Fruit fly (Drosophila melanogaster): ENCODE results near the gene CG13026.

Gene CG13026

dm6 chr3L:16750750-16751149 lies 24.8 kb upstream of the CG13026 start (continued):
- TF ChIP-seq Eip78C (GFP tag) = peak; percentile 37
- TF ChIP-seq lz (GFP tag; optimal IDR thresholded peaks at IDR 0.05) = no peak
- TF ChIP-seq cyc (GFP tag; optimal IDR thresholded peaks at IDR 0.05) = no peak
- TF ChIP-seq fd59A (GFP tag; optimal IDR thresholded peaks at IDR 0.05) = no peak
- no peak for TF ChIP-seq spab (GFP tag; optimal IDR thresholded peaks at IDR 0.05)
- no peak for TF ChIP-seq Ets21C (GFP tag; optimal IDR thresholded peaks at IDR 0.05)
- no peak for TF ChIP-seq CG7368 (GFP tag; optimal IDR thresholded peaks at IDR 0.05)
- TF ChIP-seq ss (GFP tag; optimal IDR thresholded peaks at IDR 0.05) = no peak
- TF ChIP-seq Sox102F (GFP tag; optimal IDR thresholded peaks at IDR 0.05) = no peak
- no peak for TF ChIP-seq CG11902 (GFP tag; optimal IDR thresholded peaks at IDR 0.05)
- no peak for TF ChIP-seq eg (GFP tag; IDR thresholded peaks at IDR 0.05)
- TF ChIP-seq Sox14 (GFP tag; optimal IDR thresholded peaks at IDR 0.05) = no peak
- TF ChIP-seq pdm3 (GFP tag; optimal IDR thresholded peaks at IDR 0.05) = no peak
- no peak for TF ChIP-seq Gug (GFP tag; IDR thresholded peaks at IDR 0.05)
- TF ChIP-seq CG6854 (GFP tag; optimal IDR thresholded peaks at IDR 0.05) = no peak
- TF ChIP-seq CG6276 (GFP tag; optimal IDR thresholded peaks at IDR 0.05) = no peak

DNA sequence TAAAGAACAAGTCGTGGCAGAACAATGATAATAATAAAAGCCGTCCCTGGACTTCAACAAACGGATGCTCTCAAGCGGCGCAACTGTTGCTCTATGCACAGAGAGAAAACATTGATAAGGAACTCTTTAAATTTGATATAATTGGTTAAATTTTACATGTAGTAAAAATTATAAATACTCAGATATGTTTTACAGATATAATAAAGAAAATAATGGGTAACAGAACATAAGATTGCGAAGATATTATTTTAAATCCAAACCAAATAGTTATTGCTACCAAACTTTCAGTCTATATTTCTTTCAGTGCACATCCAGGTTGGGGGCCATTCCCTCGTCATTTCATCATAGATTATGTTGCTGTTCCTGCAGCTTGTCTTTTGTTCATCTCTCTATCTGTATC lies 23.8 kb upstream of the CG13026 start:
- TF ChIP-seq ss (GFP tag; optimal IDR thresholded peaks at IDR 0.05) (peak; percentile 32 to 59), salr (GFP tag; optimal IDR thresholded peaks at IDR 0.05) (peak in 1 of 2 experiments; percentile 65), Lpt (GFP tag; optimal IDR thresholded peaks at IDR 0.05) (peak; percentile 64), fkh (GFP tag; optimal IDR thresholded peaks at IDR 0.05) (no peak), Hr39 (GFP tag; optimal IDR thresholded peaks at IDR 0.05) (no peak), CG8319 (GFP tag; optimal IDR thresholded peaks at IDR 0.05) (no peak), CG11902 (GFP tag; optimal IDR thresholded peaks at IDR 0.05) (no peak), acj6 (GFP tag; optimal IDR thresholded peaks at IDR 0.05) (peak; percentile 29), esn (GFP tag; optimal IDR thresholded peaks at IDR 0.05) (no peak), CG11294 (GFP tag; IDR thresholded peaks at IDR 0.05) (no peak), achi (GFP tag; optimal IDR thresholded peaks at IDR 0.05) (peak; percentile 48), CG6808 (GFP tag; optimal IDR thresholded peaks at IDR 0.05) (peak; percentile 64), CG32006 (GFP tag; optimal IDR thresholded peaks at IDR 0.05) (peak; percentile 69), CG16779 (tag; optimal IDR thresholded peaks at IDR 0.05) (peak; percentile 35), dac (GFP tag; optimal IDR thresholded peaks at IDR 0.05) (peak; percentile 24), Eip78C (GFP tag) (peak; percentile 86), net (GFP tag; optimal IDR thresholded peaks at IDR 0.05) (peak; percentile 51), fd59A (GFP tag; optimal IDR thresholded peaks at IDR 0.05) (peak; percentile 47), Ets96B (tag; optimal IDR thresholded peaks at IDR 0.05) (peak; percentile 76), CG6163 (GFP tag; IDR thresholded peaks at IDR 0.05) (peak; percentile 66; the same call in 2 of the 3 replicates), CG6854 (GFP tag; optimal IDR thresholded peaks at IDR 0.05) (no peak), CG11762 (GFP tag; optimal IDR thresholded peaks at IDR 0.05; ENCODE audit: insufficient read depth) (peak; percentile 42), CG3032 (tag; optimal IDR thresholded peaks at IDR 0.05) (peak; percentile 64), fd85E (GFP tag; optimal IDR thresholded peaks at IDR 0.05) (no peak), Gug (GFP tag; IDR thresholded peaks at IDR 0.05) (peak; percentile 49; the same call in 1 of the 2 replicates), Hr4 (GFP tag; optimal IDR thresholded peaks at IDR 0.05) (peak; percentile 32), Ets21C (GFP tag; optimal IDR thresholded peaks at IDR 0.05) (no peak), Sox14 (GFP tag; optimal IDR thresholded peaks at IDR 0.05) (no peak), CG10669 (GFP tag; optimal IDR thresholded peaks at IDR 0.05) (peak; percentile 45), CG31627 (GFP tag; optimal IDR thresholded peaks at IDR 0.05) (no peak), Hr38 (GFP tag; optimal IDR thresholded peaks at IDR 0.05) (no peak), vri (GFP tag; optimal IDR thresholded peaks at IDR 0.05) (no peak), CG6276 (GFP tag; optimal IDR thresholded peaks at IDR 0.05) (peak; percentile 63), cyc (GFP tag; optimal IDR thresholded peaks at IDR 0.05) (no peak), Blimp-1 (GFP tag; optimal IDR thresholded peaks at IDR 0.05) (no peak), topi (GFP tag; optimal IDR thresholded peaks at IDR 0.05) (no peak), CG7368 (GFP tag; optimal IDR thresholded peaks at IDR 0.05) (no peak), eg (GFP tag; IDR thresholded peaks at IDR 0.05) (peak; percentile 62; the same call in 1 of the 3 replicates), pdm3 (GFP tag; optimal IDR thresholded peaks at IDR 0.05) (no peak), svp (GFP tag) (peak; percentile 30), CG8632 (GFP tag; optimal IDR thresholded peaks at IDR 0.05) (no peak), CG34406 (GFP tag; optimal IDR thresholded peaks at IDR 0.05) (no peak), dsx (GFP tag; optimal IDR thresholded peaks at IDR 0.05; ENCODE audit: poor library complexity, severe bottlenecking) (peak; percentile 61), Eip75B (GFP tag; optimal IDR thresholded peaks at IDR 0.05) (peak; percentile 20), CG9139 (GFP tag; optimal IDR thresholded peaks at IDR 0.05) (peak; percentile 27), lz (GFP tag; optimal IDR thresholded peaks at IDR 0.05) (no peak)

Data from whole organism, prepupa.